Worm (Caenorhabditis elegans) whole organism, mixed stage, embryonic: Measurements from ENCODE around the gene gipc-2.

Source experiments
- blmp-1 ChIP-seq: fragments of 150-350 bp; optimal IDR thresholded peaks from 2 replicates; lab custom pipeline; 2014; ENCODE audit warnings: missing biosample characterization, missing genetic modification characterization
- flh-1 ChIP-seq: fragments of 200-800 bp; sonication (Bioruptor generic); optimal IDR thresholded peaks from 2 replicates; lab custom pipeline; 2018; ENCODE audit warnings: mild to moderate bottlenecking, missing genetic modification characterization, moderate library complexity, missing compliant biosample characterization
- mab-5 ChIP-seq: fragments of 150-350 bp; optimal IDR thresholded peaks from 2 replicates; lab custom pipeline; 2014; ENCODE audit warnings: missing biosample characterization, missing genetic modification characterization
- mep-1 ChIP-seq: fragments of 150-350 bp; optimal IDR thresholded peaks from 2 replicates; lab custom pipeline; 2017; ENCODE audit warnings: missing biosample characterization, missing genetic modification reagents, missing genetic modification characterization, inconsistent platforms
- nhr-12 ChIP-seq: fragments of 150-350 bp; optimal IDR thresholded peaks from 2 replicates; lab custom pipeline; 2014; ENCODE audit warnings: missing biosample characterization, missing genetic modification characterization
- snpc-4 ChIP-seq: fragments of 150-350 bp; optimal IDR thresholded peaks from 2 replicates; lab custom pipeline; 2014; ENCODE audit warnings: missing biosample characterization, missing genetic modification characterization
- unc-62 ChIP-seq: fragments of 150-350 bp; optimal IDR thresholded peaks from 2 replicates; lab custom pipeline; 2014; ENCODE audit warnings: missing biosample characterization, missing genetic modification reagents, missing genetic modification characterization
- ztf-11 ChIP-seq: fragments of 150-350 bp; optimal IDR thresholded peaks from 2 replicates; lab custom pipeline; 2014; ENCODE audit warnings: missing biosample characterization, missing genetic modification characterization

DNA sequence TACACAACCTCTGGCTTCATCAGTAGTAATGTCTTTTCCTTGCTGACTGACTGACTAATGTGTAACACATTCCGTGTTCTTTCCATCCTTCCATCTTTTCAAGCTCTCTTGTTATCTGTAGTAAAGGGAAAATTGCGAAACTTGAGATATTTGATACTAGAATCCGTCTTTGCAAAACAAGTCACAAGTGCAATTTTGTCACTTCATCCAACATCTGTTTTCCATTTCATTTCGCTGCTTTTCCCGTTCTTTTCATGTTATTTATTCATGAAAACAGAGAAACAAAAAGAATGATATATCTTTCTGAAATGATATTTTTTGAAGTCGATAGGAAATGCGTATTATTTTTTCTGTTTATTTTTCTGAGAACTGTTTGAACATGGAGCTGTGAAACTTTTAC lies 18.5 kb upstream of the gipc-2 start:
- TF ChIP-seq nhr-12 (tag; lab: Kevin White, UChicago) (no peak), snpc-4 (no peak), unc-62 (GFP tag; lab: Kevin White, UChicago) (no peak), ztf-11 (tag; lab: Kevin White, UChicago) (no peak), mep-1 (no peak), blmp-1 (tag; lab: Kevin White, UChicago) (no peak), mab-5 (no peak), flh-1 (GFP tag; lab: Kevin White, UChicago) (no peak)
